Worm (Caenorhabditis elegans) whole organism, early embryonic: ENCODE measurements around the gene nhr-145.

Source experiments
- ama-1 ChIP-seq: fragments of 150-350 bp; optimal IDR thresholded peaks from 2 replicates; lab custom pipeline; 2014
- hmbx-1 ChIP-seq: sonication (generic microtip); optimal IDR thresholded peaks from 2 replicates; lab custom pipeline; 2016; ENCODE audit warnings: mild to moderate bottlenecking, missing genetic modification characterization, missing compliant biosample characterization
- hmg-4 ChIP-seq: fragments of 200-800 bp; sonication (Bioruptor generic); optimal IDR thresholded peaks from 2 replicates; lab custom pipeline; 2018; ENCODE audit warnings: mild to moderate bottlenecking, missing genetic modification characterization, missing compliant biosample characterization
- scrt-1 ChIP-seq: fragments of 200-800 bp; sonication (Bioruptor generic); IDR thresholded peaks from 2 replicates; pipeline ENCODE4 v1.3.6; 2022; ENCODE audit warnings: missing genetic modification characterization, missing compliant biosample characterization
- sea-1 ChIP-seq: fragments of 200-800 bp; sonication (Bioruptor generic); conservative IDR thresholded peaks from 2 replicates; pipeline ENCODE4 v1.3.6; 2022; ENCODE audit warnings: missing genetic modification characterization, missing compliant biosample characterization

- no peak for TF ChIP-seq sea-1
- TF ChIP-seq scrt-1 (GFP tag; lab: Robert Waterston, UW): no peak
- no peak for TF ChIP-seq ama-1
- no peak for TF ChIP-seq hmbx-1 (tag; lab: Kevin White, UChicago)
- no peak for TF ChIP-seq hmg-4 (GFP tag; lab: Kevin White, UChicago)
Measured at ce11 chrV:19050888-19051287, 36.6 kb upstream of the nhr-145 start.
